Fruit fly (Drosophila melanogaster): ENCODE measurements around the gene CG43218.

DNA sequence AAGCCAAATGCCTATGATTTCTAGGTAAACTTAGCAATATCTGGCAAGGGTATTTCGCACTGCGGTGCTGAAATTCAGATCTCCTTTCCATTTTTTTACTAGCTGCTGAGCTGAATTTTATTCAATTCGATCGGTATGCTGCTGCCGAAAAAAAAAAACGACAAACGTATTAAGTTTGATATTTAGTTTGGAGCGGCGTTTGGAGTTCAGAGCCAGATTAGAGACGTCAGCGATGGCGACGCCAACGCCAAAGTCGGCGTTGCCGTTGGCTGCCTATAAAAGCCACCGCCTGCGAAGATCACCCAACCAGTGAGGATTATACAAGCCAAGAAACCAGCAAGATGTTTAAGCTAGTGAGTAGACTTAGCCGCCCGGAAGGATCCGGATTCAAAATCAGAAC lies 42.5 kb downstream of the CG43218 start, which contains the start of gene Cpr78Cc:
- TF ChIP-seq cic (GFP tag; optimal IDR thresholded peaks at IDR 0.05) (no peak), tj (GFP tag; optimal IDR thresholded peaks at IDR 0.05) (no peak)

Data from whole organism, adult.